Fruit fly (Drosophila melanogaster): ENCODE measurements around the gene Vps13D.

The Vps13D gene

dm6 chr3L:12803159-12804034, 48.5 kb downstream of the Vps13D start:
- TF ChIP-seq CG11617 (GFP tag; optimal IDR thresholded peaks at IDR 0.05) (no peak), Mnt (GFP tag; optimal IDR thresholded peaks at IDR 0.05) (no peak), tj (GFP tag; optimal IDR thresholded peaks at IDR 0.05) (peak; percentile 8), CG7101 (tag; optimal IDR thresholded peaks at IDR 0.05) (no peak), bab1 (GFP tag; optimal IDR thresholded peaks at IDR 0.05) (no peak), CG14711 (tag; optimal IDR thresholded peaks at IDR 0.05) (peak; percentile 18), CG7045 (GFP tag; optimal IDR thresholded peaks at IDR 0.05) (peak; percentile 21), kay (GFP tag; ENCODE audit: borderline replicate concordance) (peak; percentile 64)

- TF ChIP-seq tj (GFP tag; optimal IDR thresholded peaks at IDR 0.05) (no peak), Clk (GFP tag; optimal IDR thresholded peaks at IDR 0.05) (peak; percentile 11)
These were observed 49.3 kb downstream of the Vps13D start for dm6 chr3L:12804035-12804729.

dm6 chr3L:12804730-12805170, 49.9 kb downstream of the Vps13D start, which contains the start of gene Atg1:
Gene Atg1 (minus strand): TSS chr3L:12805116.
- TF ChIP-seq Mnt (GFP tag; optimal IDR thresholded peaks at IDR 0.05) = peak; percentile 38
- TF ChIP-seq cic (GFP tag; optimal IDR thresholded peaks at IDR 0.05) = peak; percentile 56
- TF ChIP-seq CG5204 (GFP tag; optimal IDR thresholded peaks at IDR 0.05) = no peak
- peak; percentile 60 for TF ChIP-seq bab1 (GFP tag; optimal IDR thresholded peaks at IDR 0.05)
- no peak for TF ChIP-seq Hr96 (GFP tag; optimal IDR thresholded peaks at IDR 0.05)
- peak; percentile 19 for TF ChIP-seq tj (GFP tag; optimal IDR thresholded peaks at IDR 0.05)
- TF ChIP-seq CG12768 (GFP tag; optimal IDR thresholded peaks at IDR 0.05) = peak; percentile 36
- peak; percentile 16 for TF ChIP-seq CG11617 (GFP tag; optimal IDR thresholded peaks at IDR 0.05)
- peak; percentile 74 for TF ChIP-seq pad (GFP tag; optimal IDR thresholded peaks at IDR 0.05)

dm6 chr3L:12805660-12806289, 50.9 kb downstream of the Vps13D start, which contains the start of gene Sap130:
Gene Sap130 (plus strand): TSS chr3L:12805902.
- TF ChIP-seq CG14711 (tag; optimal IDR thresholded peaks at IDR 0.05) = no peak

- TF ChIP-seq CG7101 (tag; optimal IDR thresholded peaks at IDR 0.05) (peak; percentile 68), kay (GFP tag; ENCODE audit: borderline replicate concordance) (no peak), CG7045 (GFP tag; optimal IDR thresholded peaks at IDR 0.05) (peak; percentile 46), CG11617 (GFP tag; optimal IDR thresholded peaks at IDR 0.05) (peak; percentile 69), CG12768 (GFP tag; optimal IDR thresholded peaks at IDR 0.05) (peak; percentile 42), cnc (optimal IDR thresholded peaks at IDR 0.05) (no peak), Crg-1 (GFP tag; optimal IDR thresholded peaks at IDR 0.05) (no peak), Hr96 (GFP tag; optimal IDR thresholded peaks at IDR 0.05) (no peak), CG14711 (tag; optimal IDR thresholded peaks at IDR 0.05) (peak; percentile 98), Mnt (GFP tag; optimal IDR thresholded peaks at IDR 0.05) (peak; percentile 66), CG33017 (tag; optimal IDR thresholded peaks at IDR 0.05) (peak; percentile 75), CG1620 (GFP tag; optimal IDR thresholded peaks at IDR 0.05) (no peak), toe (GFP tag; optimal IDR thresholded peaks at IDR 0.05) (no peak), Clk (GFP tag; optimal IDR thresholded peaks at IDR 0.05) (no peak), tj (GFP tag; optimal IDR thresholded peaks at IDR 0.05) (peak; percentile 77), pad (GFP tag; optimal IDR thresholded peaks at IDR 0.05) (peak; percentile 22), cic (GFP tag; optimal IDR thresholded peaks at IDR 0.05) (peak; percentile 86), CG5204 (GFP tag; optimal IDR thresholded peaks at IDR 0.05) (no peak), ovo (GFP tag; optimal IDR thresholded peaks at IDR 0.05) (no peak), bab1 (GFP tag; optimal IDR thresholded peaks at IDR 0.05) (peak; percentile 41)
These were observed 51.5 kb downstream of the Vps13D start for dm6 chr3L:12806290-12806743.

- TF ChIP-seq ovo (GFP tag; optimal IDR thresholded peaks at IDR 0.05) (no peak), Mnt (GFP tag; optimal IDR thresholded peaks at IDR 0.05) (no peak), CG33017 (tag; optimal IDR thresholded peaks at IDR 0.05) (no peak), CG11617 (GFP tag; optimal IDR thresholded peaks at IDR 0.05) (no peak), cnc (optimal IDR thresholded peaks at IDR 0.05) (no peak), Crg-1 (GFP tag; optimal IDR thresholded peaks at IDR 0.05) (no peak), pad (GFP tag; optimal IDR thresholded peaks at IDR 0.05) (no peak), CG14711 (tag; optimal IDR thresholded peaks at IDR 0.05) (no peak), Clk (GFP tag; optimal IDR thresholded peaks at IDR 0.05) (no peak), CG5204 (GFP tag; optimal IDR thresholded peaks at IDR 0.05) (no peak), CG7045 (GFP tag; optimal IDR thresholded peaks at IDR 0.05) (no peak), kay (GFP tag; ENCODE audit: borderline replicate concordance) (no peak), Hr96 (GFP tag; optimal IDR thresholded peaks at IDR 0.05) (no peak), tj (GFP tag; optimal IDR thresholded peaks at IDR 0.05) (no peak), cic (GFP tag; optimal IDR thresholded peaks at IDR 0.05) (no peak), bab1 (GFP tag; optimal IDR thresholded peaks at IDR 0.05) (no peak), CG12768 (GFP tag; optimal IDR thresholded peaks at IDR 0.05) (no peak), toe (GFP tag; optimal IDR thresholded peaks at IDR 0.05) (no peak), CG1620 (GFP tag; optimal IDR thresholded peaks at IDR 0.05) (no peak), CG7101 (tag; optimal IDR thresholded peaks at IDR 0.05) (no peak)
These were observed 53.6 kb downstream of the Vps13D start, which contains the start of gene CG32110 for dm6 chr3L:12808421-12808820. Gene CG32110 (plus strand): TSS chr3L:12808721.

Measured in whole organism, adult.